Worm (Caenorhabditis elegans) whole organism, midembryonic: Measurements from ENCODE around the gene ser-1.

ENCODE experiments used
- cog-1 ChIP-seq: sonication (generic microtip); optimal IDR thresholded peaks from 2 replicates; lab custom pipeline; 2016; ENCODE audit warnings: missing genetic modification characterization, missing compliant biosample characterization
- flt-1 ChIP-seq: fragments of 200-800 bp; sonication (Bioruptor generic); IDR thresholded peaks from 2 replicates; pipeline ENCODE4 v1.3.6; 2022; ENCODE audit warnings: missing genetic modification characterization, missing compliant biosample characterization
- ztf-29 ChIP-seq: fragments of 200-800 bp; sonication (Bioruptor generic); IDR thresholded peaks from 2 replicates; pipeline ENCODE4 v1.3.6; 2022; ENCODE audit warnings: missing genetic modification reagents, missing genetic modification characterization, missing compliant biosample characterization

ce11 chrX:16609424-16609823 is 29.9 kb downstream of the ser-1 start, which contains the start of gene F59C12.3:
- TF ChIP-seq flt-1 (GFP tag; lab: Robert Waterston, UW) (no peak), cog-1 (tag; lab: Kevin White, UChicago) (no peak), ztf-29 (no peak)
